Fruit fly (Drosophila melanogaster): Measurements from ENCODE around the gene CG10237.

CG10237 gene

dm6 chr2L:19393703-19394210, 48.8 kb downstream of the CG10237 start, which contains the start of gene CG31798 (continued):
- TF ChIP-seq vnd (GFP tag; IDR thresholded peaks at IDR 0.05; ENCODE audit: partially characterized antibody) (no peak), vvl (GFP tag; IDR thresholded peaks at IDR 0.05) (no peak), CG12769 (tag; optimal IDR thresholded peaks at IDR 0.05) (peak; percentile 16), Mrtf (GFP tag; IDR thresholded peaks at IDR 0.05) (no peak), CG7372 (GFP tag; IDR thresholded peaks at IDR 0.05) (no peak), Nf-YA (GFP tag; IDR thresholded peaks at IDR 0.05) (no peak), Ptx1 (GFP tag; IDR thresholded peaks at IDR 0.05) (no peak), Oaz (GFP tag; IDR thresholded peaks at IDR 0.05) (no peak), CG2116 (GFP tag; optimal IDR thresholded peaks at IDR 0.05) (no peak), MTF-1 (GFP tag; optimal IDR thresholded peaks at IDR 0.05; ENCODE audit: borderline replicate concordance) (no peak), E2f1 (GFP tag; IDR thresholded peaks at IDR 0.05) (no peak), Max (GFP tag; optimal IDR thresholded peaks at IDR 0.05) (no peak), onecut (GFP tag; IDR thresholded peaks at IDR 0.05) (no peak), TFAM (GFP tag; optimal IDR thresholded peaks at IDR 0.05) (no peak), gem (tag; optimal IDR thresholded peaks at IDR 0.05) (no peak), tup (GFP tag; optimal IDR thresholded peaks at IDR 0.05) (no peak), CG32532 (GFP tag; IDR thresholded peaks at IDR 0.05) (no peak), CG5245 (GFP tag; optimal IDR thresholded peaks at IDR 0.05) (no peak), CG32767 (GFP tag; IDR thresholded peaks at IDR 0.05) (no peak), Trl (optimal IDR thresholded peaks at IDR 0.05) (no peak), Trl (GFP tag; optimal IDR thresholded peaks at IDR 0.05) (no peak), bigmax (GFP tag; optimal IDR thresholded peaks at IDR 0.05) (no peak), bcd (GFP tag; optimal IDR thresholded peaks at IDR 0.05) (no peak), CG2678 (tag; optimal IDR thresholded peaks at IDR 0.05) (no peak), Adf1 (GFP tag; IDR thresholded peaks at IDR 0.05) (no peak), HLH54F (GFP tag; optimal IDR thresholded peaks at IDR 0.05) (no peak), Med (GFP tag) (peak; percentile 44), dpn (GFP tag; optimal IDR thresholded peaks at IDR 0.05) (no peak), bbx (GFP tag; IDR thresholded peaks at IDR 0.05; ENCODE audit: partially characterized antibody) (0 out of 2 replicates have a peak, but pooled peaks have one; percentile 11), CG13287 (GFP tag; IDR thresholded peaks at IDR 0.05; ENCODE audit: partially characterized antibody) (no peak; the same call in 1 of the 2 replicates), CG10565 (GFP tag; optimal IDR thresholded peaks at IDR 0.05) (no peak), CG11560 (tag; IDR thresholded peaks at IDR 0.05) (no peak), CG10979 (tag; optimal IDR thresholded peaks at IDR 0.05) (no peak), Ets65A (GFP tag) (peak; percentile 5), CG12219 (GFP tag; optimal IDR thresholded peaks at IDR 0.05) (no peak), slou (GFP tag; optimal IDR thresholded peaks at IDR 0.05) (no peak), pb (GFP tag; optimal IDR thresholded peaks at IDR 0.05) (no peak), esg (GFP tag; conservative IDR thresholded peaks at IDR 0.05) (no peak)

- peak; percentile 80 for TF ChIP-seq CG34376 (GFP tag; optimal IDR thresholded peaks at IDR 0.05)
- TF ChIP-seq CG2199 (GFP tag; IDR thresholded peaks at IDR 0.05): 0 out of 3 replicates have a peak, but pooled peaks have one; percentile 51
- no peak for TF ChIP-seq CG8359 (GFP tag; optimal IDR thresholded peaks at IDR 0.05; ENCODE audit: borderline replicate concordance)
- no peak for TF ChIP-seq CG34422 (GFP tag; IDR thresholded peaks at IDR 0.05)
- TF ChIP-seq CG2875 (GFP tag; optimal IDR thresholded peaks at IDR 0.05): no peak
- TF ChIP-seq ewg (GFP tag; optimal IDR thresholded peaks at IDR 0.05): no peak
- no peak for TF ChIP-seq ems (GFP tag; optimal IDR thresholded peaks at IDR 0.05)
- no peak for TF ChIP-seq ap (GFP tag; IDR thresholded peaks at IDR 0.05)
- 0 out of 2 replicates have a peak, but pooled peaks have one; percentile 23 for TF ChIP-seq CG9932 (GFP tag; IDR thresholded peaks at IDR 0.05)
- TF ChIP-seq HHEX (GFP tag; optimal IDR thresholded peaks at IDR 0.05): no peak
- peak; percentile 74 for TF ChIP-seq Med (GFP tag)
- peak; percentile 6 for TF ChIP-seq lab (GFP tag; optimal IDR thresholded peaks at IDR 0.05)
- 0 out of 2 replicates have a peak, but pooled peaks have one; percentile 17 for TF ChIP-seq bbx (GFP tag; IDR thresholded peaks at IDR 0.05; ENCODE audit: partially characterized antibody)
- peak; percentile 72 for TF ChIP-seq Deaf1 (tag; optimal IDR thresholded peaks at IDR 0.05)
- peak; percentile 85 for TF ChIP-seq CG13894 (tag; optimal IDR thresholded peaks at IDR 0.05)
- TF ChIP-seq sug (tag; optimal IDR thresholded peaks at IDR 0.05): peak; percentile 58
- 0 out of 2 replicates have a peak, but pooled peaks have one; percentile 30 for TF ChIP-seq NFAT (GFP tag; IDR thresholded peaks at IDR 0.05)
Observed at dm6 chr2L:19389749-19390148, 52.8 kb downstream of the CG10237 start, which contains the start of gene CG17549. TSS of gene CG17549 (minus strand) at chr2L:19390075.
